Fruit fly (Drosophila melanogaster) whole organism, larva: ENCODE results near the gene PpD3.

Source experiments
- noc ChIP-seq: fragments of 200-800 bp; sonication (Bioruptor generic); optimal IDR thresholded peaks from 3 replicates; lab custom pipeline; 2019; ENCODE audit warnings: missing biosample characterization, mild to moderate bottlenecking, missing genetic modification characterization, moderate library complexity

The PpD3 gene

dm6 chr3R:9743217-9743616, 4.5 kb upstream of the PpD3 start, which contains the start of gene CG31415:
CG31415 (plus strand) TSS chr3R:9743517.
- TF ChIP-seq noc (tag; lab: Kevin White, UChicago) = no peak

dm6 chr3R:9743995-9744394, 3.7 kb upstream of the PpD3 start:
- TF ChIP-seq noc (tag; lab: Kevin White, UChicago) = no peak

- no peak for TF ChIP-seq noc (tag; lab: Kevin White, UChicago)
These were observed 2.2 kb upstream of the PpD3 start for dm6 chr3R:9745442-9745841.

DNA sequence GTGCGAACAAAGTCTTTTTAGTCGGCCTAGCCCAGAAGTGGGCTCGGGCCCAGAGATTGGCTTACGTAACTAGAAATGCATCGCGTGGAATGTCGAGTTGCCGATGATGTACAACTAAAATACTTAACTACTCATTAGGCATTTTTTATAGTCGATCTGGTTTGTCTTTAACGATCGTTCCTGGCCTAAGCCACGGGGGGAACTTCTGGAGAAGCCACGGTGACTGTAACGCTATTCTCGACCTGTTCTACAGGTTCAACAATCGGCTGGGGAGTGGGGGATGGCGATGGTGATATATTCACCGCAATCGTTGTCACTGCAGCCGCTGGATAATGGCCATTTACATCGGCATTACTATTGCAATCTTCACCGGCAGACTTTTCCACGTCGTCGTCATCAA, 1.4 kb upstream of the PpD3 start, which contains the start of gene CG34409:
Gene CG34409 (minus strand): TSS at position 101 of the 400 bp plus-strand sequence.
- no peak for TF ChIP-seq noc (tag; lab: Kevin White, UChicago)

DNA sequence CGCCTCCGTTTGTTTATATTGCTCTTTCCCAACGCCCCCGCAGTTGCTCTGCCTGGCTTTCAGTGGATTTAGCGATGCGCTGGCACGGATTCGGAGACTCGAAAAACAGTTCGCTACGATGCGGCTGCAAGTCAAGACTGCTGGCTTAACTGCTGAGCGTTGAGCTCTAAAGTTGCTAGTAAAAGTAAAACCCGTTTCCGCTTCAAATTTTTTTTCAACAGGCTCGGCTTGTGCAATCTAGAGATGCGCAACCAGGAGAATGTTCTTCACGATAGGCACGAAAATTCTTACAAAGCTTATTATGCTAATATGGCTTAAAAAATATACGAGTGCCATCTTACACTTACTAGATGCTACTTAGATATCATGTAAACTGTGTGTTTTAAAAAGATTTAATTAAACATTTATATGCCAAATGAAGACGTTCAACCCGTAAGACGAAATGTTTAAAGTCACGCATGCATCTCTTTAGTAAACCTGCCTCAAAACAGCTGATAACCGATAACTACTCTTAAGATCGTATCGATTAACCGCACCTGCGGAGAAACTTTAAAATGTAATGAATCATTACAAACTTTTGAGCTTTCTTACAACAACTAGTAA, 302 bp upstream of the PpD3 start, which contains the start of gene CG12948:
Gene CG12948 (minus strand): TSS at position 473 of the 603 bp plus-strand sequence.
- no peak for TF ChIP-seq noc (tag; lab: Kevin White, UChicago)

- no peak for TF ChIP-seq noc (tag; lab: Kevin White, UChicago)
These were observed 407 bp downstream of the PpD3 start for dm6 chr3R:9747900-9748663.

DNA sequence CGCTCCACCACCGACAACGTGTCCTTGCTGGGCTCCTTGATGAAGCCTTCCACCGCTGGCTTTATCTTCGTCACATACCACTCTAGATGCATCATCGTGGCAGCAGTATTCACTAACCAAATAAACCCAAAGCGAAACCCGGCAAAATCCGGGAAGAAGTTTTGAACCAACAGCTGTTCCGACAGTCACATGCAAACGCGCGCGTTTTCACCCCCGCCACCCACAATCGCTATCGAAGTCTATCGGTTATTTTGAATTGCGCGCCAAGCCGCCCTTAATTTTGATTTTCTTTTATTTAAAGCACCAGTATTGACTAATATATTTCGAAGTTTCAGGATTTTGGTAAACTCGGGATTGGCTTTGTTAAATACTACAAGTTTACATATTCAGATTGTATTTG, 6.8 kb downstream of the PpD3 start, which contains the start of gene Tti1:
Gene Tti1 (minus strand): TSS at position 200 of the 400 bp plus-strand sequence.
- TF ChIP-seq noc (tag; lab: Kevin White, UChicago) = no peak

- no peak for TF ChIP-seq noc (tag; lab: Kevin White, UChicago)
These were observed 8.5 kb downstream of the PpD3 start, which contains the start of the genes Alg12 and Rpt3R for dm6 chr3R:9756187-9756586. Alg12 (plus strand) TSS chr3R:9756491. Rpt3R (minus strand) TSS chr3R:9756510.

DNA sequence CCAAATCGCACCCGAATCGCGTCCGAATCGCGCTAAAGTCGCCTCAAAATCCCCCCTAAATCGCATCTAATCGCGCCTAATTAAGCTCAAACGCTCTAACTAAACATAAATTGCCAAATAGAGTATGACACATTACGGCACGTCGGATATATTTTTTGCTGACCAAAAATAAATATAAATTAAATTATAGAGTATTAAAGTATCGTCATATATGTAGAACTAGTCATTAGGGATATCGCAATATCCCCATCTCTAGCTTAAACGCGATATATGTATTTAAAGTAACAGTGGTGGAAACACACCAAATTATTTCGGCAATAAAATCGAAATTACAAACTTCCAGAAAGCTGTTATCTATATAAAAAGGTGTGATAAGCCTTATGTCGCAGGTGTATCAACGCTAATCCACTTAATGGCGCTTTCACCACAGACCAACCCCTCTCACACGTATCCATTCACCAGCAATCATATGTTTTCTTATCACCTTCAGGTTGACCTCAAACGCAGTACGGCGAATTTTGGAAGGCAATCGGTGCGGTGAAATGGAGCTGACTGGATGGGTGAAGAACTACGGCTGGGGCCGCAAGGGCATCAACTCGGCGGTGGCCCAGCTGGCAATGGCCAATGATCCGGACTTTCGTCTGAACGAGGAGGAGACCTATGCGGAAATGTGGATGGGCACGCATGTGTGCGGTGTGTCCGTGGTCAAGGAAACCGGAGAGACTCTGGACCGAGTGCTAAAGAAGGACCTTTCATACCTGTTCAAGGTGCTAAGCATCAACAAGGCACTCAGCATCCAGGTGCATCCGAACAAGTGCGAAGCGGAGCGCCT, 11.9 kb downstream of the PpD3 start, which contains the start of gene Mpi:
Gene Mpi (plus strand): TSS at position 263 of the 832 bp plus-strand sequence.
- no peak for TF ChIP-seq noc (tag; lab: Kevin White, UChicago)

- TF ChIP-seq noc (tag; lab: Kevin White, UChicago) = no peak
These were observed 15.6 kb downstream of the PpD3 start, which contains the start of the genes Snap24 and CG8478 for dm6 chr3R:9762955-9763931. Snap24 (minus strand) TSS chr3R:9763150. CG8478 (plus strand) TSS chr3R:9763650.

DNA sequence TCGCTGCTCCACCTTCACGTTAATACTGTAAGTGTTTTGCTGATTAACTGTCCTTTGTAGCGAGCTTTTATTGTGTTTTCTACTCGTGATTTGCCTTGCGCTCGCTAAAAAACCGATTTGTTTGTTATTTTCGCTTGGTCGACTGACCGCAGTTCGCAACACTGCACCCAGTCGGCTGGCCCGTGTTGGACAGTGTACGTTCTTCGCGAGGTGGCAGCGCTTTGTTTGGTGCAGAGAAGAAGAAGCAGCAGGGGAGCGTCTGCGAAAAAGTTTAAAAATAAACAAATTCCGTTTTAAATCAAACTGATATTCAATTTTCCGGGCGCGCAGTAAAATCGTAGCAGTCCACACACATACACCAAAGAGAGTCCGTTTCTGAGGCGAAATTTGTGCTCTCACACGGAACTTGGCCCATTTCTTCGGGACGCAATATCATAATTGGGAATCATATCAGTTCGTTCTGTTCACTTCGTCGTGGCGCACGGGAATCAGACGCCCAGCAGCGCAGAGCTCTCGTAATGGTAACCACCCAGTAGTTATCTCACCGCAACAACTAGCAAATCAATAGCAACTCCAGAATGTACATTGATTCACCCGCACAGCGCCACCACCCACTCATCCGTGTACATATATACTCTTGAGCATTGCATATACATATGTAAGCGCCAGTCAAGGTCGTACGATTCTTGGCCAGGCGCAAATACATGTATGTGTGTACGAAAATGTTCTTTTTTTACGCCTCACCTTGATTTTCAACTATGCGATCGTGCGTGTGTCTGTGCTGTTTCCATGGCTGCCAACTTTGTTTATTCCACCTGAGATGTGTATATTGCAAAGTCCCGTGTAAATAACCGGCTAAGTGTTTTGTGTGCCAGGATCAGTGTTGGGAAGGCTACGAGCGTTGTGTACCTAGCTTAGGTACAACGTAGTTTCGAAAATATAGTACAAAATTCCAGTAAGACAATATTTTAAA, 20.2 kb downstream of the PpD3 start, which contains the start of gene Naa80:
Gene Naa80 (plus strand): TSS at position 215 of the 973 bp plus-strand sequence.
- TF ChIP-seq noc (tag; lab: Kevin White, UChicago) = peak; percentile 49

DNA sequence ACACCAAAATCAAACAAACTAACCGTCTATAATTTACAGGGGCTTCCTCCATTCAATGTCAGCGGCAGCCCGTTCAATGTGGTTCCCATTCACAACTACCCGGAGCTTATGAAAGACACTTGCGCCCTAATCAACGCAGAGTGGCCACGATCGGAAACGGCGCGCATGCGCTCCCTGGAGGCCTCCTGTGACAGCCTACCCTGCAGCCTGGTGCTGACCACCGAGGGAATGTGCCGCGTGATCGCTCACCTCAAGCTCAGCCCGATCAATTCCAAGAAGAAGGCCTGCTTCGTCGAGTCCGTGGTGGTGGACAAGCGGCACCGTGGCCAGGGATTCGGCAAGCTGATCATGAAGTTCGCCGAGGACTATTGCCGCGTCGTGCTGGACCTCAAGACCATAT, 21.2 kb downstream of the PpD3 start, which contains the start of gene MED6:
Gene MED6 (minus strand): TSS at position 101 of the 400 bp plus-strand sequence.
- no peak for TF ChIP-seq noc (tag; lab: Kevin White, UChicago)

- TF ChIP-seq noc (tag; lab: Kevin White, UChicago) = no peak
These were observed 22.5 kb downstream of the PpD3 start for dm6 chr3R:9770127-9770526.
